Fruit fly (Drosophila melanogaster) S2 (cell line): ENCODE data around the gene Cp15.
A peak's percentile ranks its signal among the peaks of the same experiment; 100 is the strongest.

ENCODE experiments used
- CG8478 ChIP-seq: fragments of >200 bp; optimal IDR thresholded peaks from 2 replicates; lab custom pipeline; 2018
- CTCF ChIP-seq, 2 experiments: fragments of >200 bp; optimal IDR thresholded peaks; 2 replicates each; lab custom pipeline; 2018

The Cp15 gene

dm6 chr3L:8712913-8713312 is 15.4 kb upstream of the Cp15 start:
- TF ChIP-seq CTCF (optimal IDR thresholded peaks at IDR 0.05; lab: Kevin White, UChicago) (no peak), CG8478 (lab: Kevin White, UChicago) (no peak)

- TF ChIP-seq CTCF (optimal IDR thresholded peaks at IDR 0.05; lab: Kevin White, UChicago): no peak
- no peak for TF ChIP-seq CG8478 (lab: Kevin White, UChicago)
These were observed 12.3 kb upstream of the Cp15 start for dm6 chr3L:8716013-8716412.

- TF ChIP-seq CG8478 (lab: Kevin White, UChicago): no peak
- peak; percentile 77 to 89 for TF ChIP-seq CTCF (optimal IDR thresholded peaks at IDR 0.05; lab: Kevin White, UChicago)
These were observed 9.7 kb upstream of the Cp15 start for dm6 chr3L:8718602-8719001.

dm6 chr3L:8719990-8720559 is 8.2 kb upstream of the Cp15 start, which contains the start of gene SrpRbeta:
Gene SrpRbeta (minus strand): TSS chr3L:8720225.
- TF ChIP-seq CG8478 (lab: Kevin White, UChicago): no peak
- TF ChIP-seq CTCF (optimal IDR thresholded peaks at IDR 0.05; lab: Kevin White, UChicago): no peak

- TF ChIP-seq CTCF (optimal IDR thresholded peaks at IDR 0.05; lab: Kevin White, UChicago) (no peak), CG8478 (lab: Kevin White, UChicago) (no peak)
These were observed 7.1 kb upstream of the Cp15 start, which contains the start of the genes CG32022 and CG6511 for dm6 chr3L:8721145-8721544. Gene CG32022 (minus strand): TSS chr3L:8721272. Gene CG6511 (plus strand): TSS chr3L:8721324.

dm6 chr3L:8725252-8725651 is 3.0 kb upstream of the Cp15 start:
- TF ChIP-seq CG8478 (lab: Kevin White, UChicago) (no peak), CTCF (optimal IDR thresholded peaks at IDR 0.05; lab: Kevin White, UChicago) (no peak)

dm6 chr3L:8725674-8726073 is 2.6 kb upstream of the Cp15 start, which contains the start of gene CG43965:
Gene CG43965 (minus strand): TSS chr3L:8725774.
- no peak for TF ChIP-seq CG8478 (lab: Kevin White, UChicago)
- no peak for TF ChIP-seq CTCF (optimal IDR thresholded peaks at IDR 0.05; lab: Kevin White, UChicago)

- no peak for TF ChIP-seq CG8478 (lab: Kevin White, UChicago)
- TF ChIP-seq CTCF (optimal IDR thresholded peaks at IDR 0.05; lab: Kevin White, UChicago): no peak
These were observed 1.9 kb upstream of the Cp15 start, which contains the start of gene Cp18 for dm6 chr3L:8726317-8726841. Gene Cp18 (plus strand): TSS chr3L:8726791.

- no peak for TF ChIP-seq CTCF (optimal IDR thresholded peaks at IDR 0.05; lab: Kevin White, UChicago)
- TF ChIP-seq CG8478 (lab: Kevin White, UChicago): no peak
These were observed 1.3 kb downstream of the Cp15 start, which contains the start of gene Cp19 for dm6 chr3L:8729565-8729964. Gene Cp19 (plus strand): TSS chr3L:8729865.

dm6 chr3L:8731494-8731994 is 3.3 kb downstream of the Cp15 start, which contains the start of gene Cp16:
Gene Cp16 (plus strand): TSS chr3L:8731944.
- TF ChIP-seq CTCF (optimal IDR thresholded peaks at IDR 0.05; lab: Kevin White, UChicago): no peak
- no peak for TF ChIP-seq CG8478 (lab: Kevin White, UChicago)

dm6 chr3L:8741051-8741468 is 12.8 kb downstream of the Cp15 start:
- TF ChIP-seq CG8478 (lab: Kevin White, UChicago) (no peak), CTCF (optimal IDR thresholded peaks at IDR 0.05; lab: Kevin White, UChicago) (no peak)

- no peak for TF ChIP-seq CG8478 (lab: Kevin White, UChicago)
These were observed 16.9 kb downstream of the Cp15 start, which contains the start of gene Prm for dm6 chr3L:8745210-8745609. Gene Prm (minus strand): TSS chr3L:8745310.

- no peak for TF ChIP-seq CG8478 (lab: Kevin White, UChicago)
- no peak for TF ChIP-seq CTCF (optimal IDR thresholded peaks at IDR 0.05; lab: Kevin White, UChicago)
These were observed 18.2 kb downstream of the Cp15 start for dm6 chr3L:8746519-8746918.

dm6 chr3L:8748323-8748722 is 20.0 kb downstream of the Cp15 start:
- TF ChIP-seq CTCF (optimal IDR thresholded peaks at IDR 0.05; lab: Kevin White, UChicago): no peak
- no peak for TF ChIP-seq CG8478 (lab: Kevin White, UChicago)

dm6 chr3L:8748839-8749238 is 20.6 kb downstream of the Cp15 start:
- TF ChIP-seq CTCF (optimal IDR thresholded peaks at IDR 0.05; lab: Kevin White, UChicago): peak; percentile 85 to 98
- no peak for TF ChIP-seq CG8478 (lab: Kevin White, UChicago)
